Fruit fly (Drosophila melanogaster) whole organism, pupa: ENCODE measurements around the gene CG17028.

Experiments
- CG10348 ChIP-seq: fragments of 200-800 bp; sonication (Bioruptor generic); IDR thresholded peaks from 2 replicates; pipeline ENCODE4 v1.3.6; 2022; ENCODE audit warnings: missing biosample characterization, missing genetic modification characterization
- CG12605 ChIP-seq: fragments of 200-800 bp; sonication (Bioruptor generic); IDR thresholded peaks from 2 replicates; pipeline ENCODE4 v1.3.6; 2022; ENCODE audit warnings: missing biosample characterization, missing genetic modification characterization
- CG13204 ChIP-seq: fragments of 200-800 bp; sonication (Bioruptor generic); optimal IDR thresholded peaks from 2 replicates; lab custom pipeline; 2018; ENCODE audit warnings: missing biosample characterization, mild to moderate bottlenecking, missing genetic modification characterization, moderate library complexity
- CG14655 ChIP-seq: fragments of 200-800 bp; sonication (Bioruptor generic); optimal IDR thresholded peaks from 3 replicates; lab custom pipeline; 2017; ENCODE audit warnings: mild to moderate bottlenecking, missing biosample characterization, missing genetic modification reagents, missing genetic modification characterization
- CG15710 ChIP-seq: fragments of 200-800 bp; sonication (Bioruptor generic); optimal IDR thresholded peaks from 2 replicates; lab custom pipeline; 2018; ENCODE audit warnings: missing biosample characterization, mild to moderate bottlenecking, missing genetic modification characterization, moderate library complexity
- CG17806 ChIP-seq: fragments of 200-800 bp; sonication (Bioruptor generic); optimal IDR thresholded peaks from 2 replicates; lab custom pipeline; 2018; ENCODE audit warnings: missing biosample characterization, mild to moderate bottlenecking, missing genetic modification characterization, moderate library complexity
- CG32121 ChIP-seq: fragments of 200-800 bp; sonication (Bioruptor generic); IDR thresholded peaks from 2 replicates; pipeline ENCODE4 v1.3.6; 2022; ENCODE audit warnings: missing biosample characterization, missing genetic modification characterization
- CG34367 ChIP-seq: fragments of 200-800 bp; sonication (Bioruptor generic); optimal IDR thresholded peaks from 2 replicates; lab custom pipeline; 2018; ENCODE audit warnings: missing biosample characterization, mild to moderate bottlenecking, missing genetic modification characterization
- CG4496 ChIP-seq: fragments of 200-800 bp; sonication (Bioruptor generic); IDR thresholded peaks from 3 replicates; pipeline ENCODE4 v1.3.6; 2022; ENCODE audit warnings: missing biosample characterization, missing genetic modification characterization
- CG8159 ChIP-seq: fragments of 200-800 bp; sonication (Bioruptor generic); optimal IDR thresholded peaks from 3 replicates; lab custom pipeline; 2018; ENCODE audit warnings: missing biosample characterization, mild to moderate bottlenecking, missing genetic modification characterization, moderate library complexity
- CG8301 ChIP-seq: fragments of 200-800 bp; sonication (Bioruptor generic); optimal IDR thresholded peaks from 2 replicates; lab custom pipeline; 2018; ENCODE audit warnings: missing biosample characterization, mild to moderate bottlenecking, missing genetic modification characterization
- CG9948 ChIP-seq: fragments of 200-800 bp; sonication (Bioruptor generic); optimal IDR thresholded peaks from 2 replicates; lab custom pipeline; 2018; ENCODE audit warnings: missing biosample characterization, mild to moderate bottlenecking, missing genetic modification characterization, moderate library complexity
- D1 ChIP-seq: fragments of 200-800 bp; sonication (Bioruptor generic); optimal IDR thresholded peaks from 2 replicates; lab custom pipeline; 2018; ENCODE audit warnings: missing biosample characterization, mild to moderate bottlenecking, missing genetic modification characterization, moderate library complexity
- EcR ChIP-seq: fragments of 200-800 bp; sonication (Bioruptor generic); optimal IDR thresholded peaks from 3 replicates; lab custom pipeline; 2019; ENCODE audit warnings: missing biosample characterization, missing genetic modification characterization, mild to moderate bottlenecking, moderate library complexity, missing genetic modification reagents
- Ets98B ChIP-seq: fragments of 200-800 bp; sonication (Bioruptor generic); IDR thresholded peaks from 2 replicates; pipeline ENCODE4 v1.3.6; 2022; ENCODE audit warnings: missing biosample characterization, missing genetic modification characterization
- Pif1A ChIP-seq: fragments of 200-800 bp; sonication (Bioruptor generic); optimal IDR thresholded peaks from 3 replicates; lab custom pipeline; 2016; ENCODE audit warnings: missing biosample characterization, missing genetic modification characterization
- Pif1B ChIP-seq: fragments of 200-800 bp; sonication (Bioruptor generic); optimal IDR thresholded peaks from 3 replicates; lab custom pipeline; 2016; ENCODE audit warnings: missing biosample characterization, missing genetic modification characterization
- Snoo ChIP-seq: fragments of 200-800 bp; sonication (Bioruptor generic); optimal IDR thresholded peaks from 3 replicates; lab custom pipeline; 2017; ENCODE audit warnings: missing biosample characterization, mild to moderate bottlenecking, missing genetic modification characterization, inconsistent platforms
- fd96Ca ChIP-seq: fragments of 200-800 bp; sonication (Bioruptor generic); IDR thresholded peaks from 3 replicates; pipeline ENCODE4 v1.3.6; 2022; ENCODE audit warnings: missing biosample characterization, missing genetic modification characterization
- gl ChIP-seq: fragments of 200-800 bp; sonication (Bioruptor generic); optimal IDR thresholded peaks from 2 replicates; lab custom pipeline; 2018; ENCODE audit warnings: missing biosample characterization, mild to moderate bottlenecking, missing genetic modification characterization
- rn ChIP-seq: fragments of 200-800 bp; sonication (Bioruptor generic); IDR thresholded peaks from 2 replicates; pipeline ENCODE4 v1.3.6; 2022; ENCODE audit warnings: missing biosample characterization, missing genetic modification characterization

The CG17028 gene

DNA sequence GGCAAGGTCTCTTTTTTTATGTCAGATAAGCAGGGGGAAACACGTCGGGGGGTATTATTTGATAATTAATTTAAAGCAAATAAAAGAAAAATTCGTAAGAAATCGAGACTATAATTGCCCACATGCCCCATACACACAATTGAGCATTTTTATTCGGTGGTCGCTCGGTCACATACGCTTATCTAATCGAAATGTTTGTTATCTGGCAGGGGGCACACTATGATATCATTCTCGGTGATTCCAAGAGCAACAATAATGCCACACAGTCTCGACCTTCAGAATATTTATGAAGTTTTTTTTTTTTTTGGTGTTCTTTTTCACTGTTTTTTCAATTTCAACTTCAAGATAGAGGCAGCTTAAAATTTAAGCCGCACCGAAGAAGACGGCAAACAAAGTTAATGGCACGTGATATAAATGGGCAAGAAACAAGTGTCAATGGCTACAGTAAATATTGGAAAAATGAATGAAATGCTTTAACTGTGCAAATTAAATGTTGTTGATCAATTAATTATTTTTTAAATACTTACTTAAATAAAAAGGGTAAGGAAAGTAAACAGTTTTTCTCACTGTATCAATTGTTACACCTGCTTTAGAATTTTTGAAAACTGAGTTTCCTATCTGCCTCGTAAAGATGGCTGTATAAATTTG is 21.2 kb downstream of the CG17028 start:
- TF ChIP-seq CG34367 (no peak), CG12605 (GFP tag; lab: Robert Waterston, UW) (no peak), CG17806 (peak; percentile 3)

DNA sequence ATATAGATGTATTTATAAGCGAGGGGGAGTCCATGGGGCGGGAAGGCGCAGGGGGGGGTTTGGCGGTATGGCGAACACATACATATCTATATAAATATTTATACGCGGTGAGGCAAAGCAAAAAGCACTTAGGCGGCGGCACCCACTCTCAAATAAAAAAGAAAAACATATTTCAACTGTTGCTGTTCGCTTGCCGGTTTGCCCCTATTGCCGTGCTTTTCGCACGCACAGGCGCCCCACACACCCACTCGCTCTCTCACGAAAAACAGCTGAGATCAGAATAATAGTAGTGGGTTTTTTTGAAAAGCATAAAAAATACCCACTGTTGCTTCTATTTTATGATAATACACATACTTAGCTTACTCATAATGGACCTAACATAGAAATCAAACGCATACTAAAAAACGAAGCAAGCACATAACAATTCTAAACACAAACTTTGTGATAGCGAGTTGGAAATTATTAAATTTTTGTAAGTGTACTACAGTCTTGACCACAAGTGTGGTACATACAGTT is 22.9 kb downstream of the CG17028 start:
- TF ChIP-seq gl (tag; lab: Kevin White, UChicago) (no peak), CG9948 (tag; lab: Kevin White, UChicago) (no peak), CG34367 (no peak), D1 (no peak), Ets98B (peak; percentile 77), CG4496 (GFP tag; lab: Robert Waterston, UW) (no peak; the same call in 2 of the 3 replicates), EcR (GFP tag; lab: Kevin White, UChicago) (no peak), CG17806 (peak; percentile 10), rn (GFP tag; lab: Robert Waterston, UW) (no peak), CG10348 (GFP tag; lab: Robert Waterston, UW) (peak; percentile 60; the same call in 1 of the 2 replicates), Snoo (tag; lab: Kevin White, UChicago) (no peak), CG14655 (GFP tag; lab: Kevin White, UChicago) (peak; percentile 74), CG8301 (peak; percentile 73), Pif1A (GFP tag; lab: Kevin White, UChicago) (peak; percentile 62), CG13204 (no peak), CG8159 (tag; lab: Kevin White, UChicago) (no peak), Pif1B (GFP tag; lab: Kevin White, UChicago) (no peak), CG32121 (GFP tag; lab: Robert Waterston, UW) (peak; percentile 88), CG15710 (tag; lab: Kevin White, UChicago) (peak; percentile 27), CG12605 (GFP tag; lab: Robert Waterston, UW) (peak; percentile 30; the same call in 1 of the 2 replicates)

DNA sequence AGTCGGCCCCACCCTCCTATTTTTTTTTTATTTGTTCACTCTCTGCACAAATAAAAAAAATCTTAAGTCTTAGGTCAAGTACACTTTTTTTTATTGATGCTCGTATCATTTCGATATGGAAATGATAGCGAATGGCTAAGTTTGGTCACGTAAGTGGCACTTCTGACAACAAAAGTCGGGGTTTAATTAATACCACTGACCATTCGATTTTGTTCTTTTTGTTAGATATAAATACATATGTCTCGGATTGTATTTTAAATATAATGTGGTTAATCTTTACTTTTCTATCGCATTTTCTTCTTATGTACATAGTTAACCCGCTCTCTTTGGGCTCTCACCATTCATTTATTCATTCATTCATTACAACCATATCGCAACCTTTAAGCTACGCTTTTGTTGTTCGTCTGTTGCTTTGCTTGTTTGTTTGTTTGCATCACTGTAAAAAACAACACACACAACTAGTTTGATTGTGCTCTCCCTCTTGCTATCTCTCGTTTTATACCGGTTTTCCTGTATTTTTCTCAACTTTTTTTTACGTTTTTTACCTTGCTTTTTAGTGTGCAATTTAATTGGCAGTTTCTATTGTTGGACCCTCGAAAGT is 23.9 kb downstream of the CG17028 start:
- TF ChIP-seq CG34367 (peak; percentile 26), EcR (GFP tag; lab: Kevin White, UChicago) (no peak), CG8159 (tag; lab: Kevin White, UChicago) (no peak), CG9948 (tag; lab: Kevin White, UChicago) (peak; percentile 1), rn (GFP tag; lab: Robert Waterston, UW) (no peak), CG15710 (tag; lab: Kevin White, UChicago) (peak; percentile 32), Pif1B (GFP tag; lab: Kevin White, UChicago) (peak; percentile 37), Ets98B (peak; percentile 62), CG10348 (GFP tag; lab: Robert Waterston, UW) (no peak), CG13204 (peak; percentile 41), CG17806 (peak; percentile 12), CG14655 (GFP tag; lab: Kevin White, UChicago) (peak; percentile 62), Snoo (tag; lab: Kevin White, UChicago) (no peak), D1 (no peak), CG8301 (peak; percentile 52), fd96Ca (GFP tag; lab: Robert Waterston, UW) (no peak; the same call in 1 of the 3 replicates), gl (tag; lab: Kevin White, UChicago) (peak; percentile 78), CG32121 (GFP tag; lab: Robert Waterston, UW) (peak; percentile 48; the same call in 1 of the 2 replicates), CG4496 (GFP tag; lab: Robert Waterston, UW) (no peak), CG12605 (GFP tag; lab: Robert Waterston, UW) (peak; percentile 84), Pif1A (GFP tag; lab: Kevin White, UChicago) (peak; percentile 60)

DNA sequence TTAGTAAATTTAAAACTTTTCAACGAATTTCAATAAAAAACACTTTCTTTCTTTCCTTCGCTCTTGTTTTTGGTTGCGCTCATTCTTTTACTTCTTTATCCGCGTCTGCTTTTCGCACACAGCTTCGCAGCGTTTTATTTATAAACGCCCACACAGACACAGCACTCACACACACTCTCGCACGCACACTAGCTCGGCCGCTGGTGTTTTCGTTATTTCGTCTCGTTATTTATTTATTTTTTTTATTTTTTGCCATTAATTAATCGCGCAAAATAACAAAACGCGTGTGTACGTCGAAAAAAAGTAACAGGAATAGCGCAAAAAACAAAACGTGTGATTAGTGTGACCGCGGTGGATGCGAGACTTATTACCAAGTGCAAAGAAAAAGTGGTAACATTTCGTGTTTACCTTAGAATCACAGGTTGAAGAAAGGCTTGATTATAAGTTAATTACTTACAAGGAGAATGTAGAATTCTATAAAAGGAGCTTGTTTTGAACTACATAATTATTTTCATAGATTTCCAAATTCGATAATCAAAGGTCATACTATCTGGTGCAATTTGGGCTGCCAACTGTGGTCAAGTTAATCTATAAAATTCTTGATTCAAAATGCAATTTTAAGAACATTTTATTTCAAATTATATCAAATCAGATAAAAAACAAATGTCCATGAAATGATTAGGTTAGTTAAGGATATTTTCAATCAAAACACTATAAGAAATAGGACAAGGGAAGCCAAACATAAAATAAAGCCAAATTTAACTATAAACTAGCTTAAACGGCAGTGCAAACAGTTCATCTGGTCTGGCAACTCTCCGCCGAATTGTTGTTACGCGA is 26.3 kb downstream of the CG17028 start, which contains the start of the genes hzg and mRpS31:
Gene hzg (minus strand): TSS at position 336 of the 837 bp plus-strand sequence.
Gene mRpS31 (plus strand): TSS at position 793 of the 837 bp plus-strand sequence.
- TF ChIP-seq Snoo (tag; lab: Kevin White, UChicago) (peak; percentile 8), CG17806 (peak; percentile 42), CG8301 (peak; percentile 34), Ets98B (peak; percentile 76), CG4496 (GFP tag; lab: Robert Waterston, UW) (peak; percentile 57; the same call in 1 of the 3 replicates), CG13204 (peak; percentile 84), CG15710 (tag; lab: Kevin White, UChicago) (peak; percentile 70), CG32121 (GFP tag; lab: Robert Waterston, UW) (peak; percentile 47), D1 (peak; percentile 11), CG9948 (tag; lab: Kevin White, UChicago) (peak; percentile 44), CG12605 (GFP tag; lab: Robert Waterston, UW) (peak; percentile 91), CG14655 (GFP tag; lab: Kevin White, UChicago) (peak; percentile 72), EcR (GFP tag; lab: Kevin White, UChicago) (peak; percentile 28), Pif1B (GFP tag; lab: Kevin White, UChicago) (peak; percentile 65), CG10348 (GFP tag; lab: Robert Waterston, UW) (no peak), rn (GFP tag; lab: Robert Waterston, UW) (no peak), CG34367 (peak; percentile 75), gl (tag; lab: Kevin White, UChicago) (peak; percentile 87), Pif1A (GFP tag; lab: Kevin White, UChicago) (peak; percentile 69), CG8159 (tag; lab: Kevin White, UChicago) (peak; percentile 56), fd96Ca (GFP tag; lab: Robert Waterston, UW) (peak; percentile 80; the same call in 2 of the 3 replicates)
- TF ChIP-seq, all 21 proteins: peak for 19
